Worm (Caenorhabditis elegans) whole organism, L1 larva: ENCODE measurements around the gene rabs-5.

Experiments used
- C34B4.2 ChIP-seq: sonication (generic microtip); optimal IDR thresholded peaks from 2 replicates; lab custom pipeline; 2017; ENCODE audit warnings: mild to moderate bottlenecking, missing genetic modification characterization, missing compliant biosample characterization
- F16B12.6 ChIP-seq: fragments of 150-350 bp; optimal IDR thresholded peaks from 2 replicates; lab custom pipeline; 2014; ENCODE audit warnings: missing biosample characterization, missing genetic modification characterization
- aha-1 ChIP-seq: fragments of 150-350 bp; optimal IDR thresholded peaks from 2 replicates; lab custom pipeline; 2014; ENCODE audit warnings: missing biosample characterization, missing genetic modification characterization
- ama-1 ChIP-seq: fragments of 150-350 bp; optimal IDR thresholded peaks from 2 replicates; lab custom pipeline; 2014
- ceh-90 ChIP-seq: sonication (generic microtip); optimal IDR thresholded peaks from 2 replicates; lab custom pipeline; 2016; ENCODE audit warnings: missing genetic modification characterization, missing compliant biosample characterization
- dpl-1 ChIP-seq, 3 experiments: fragments of 150-350 bp in 2 of 3; sonication (generic microtip) in 1 of 3; optimal IDR thresholded peaks; 2 replicates each; lab custom pipeline; 2014 to 2017; ENCODE audit warnings: missing biosample characterization in 3 of 3, missing genetic modification characterization in 3 of 3, missing genetic modification reagents in 3 of 3
- dsc-1 ChIP-seq: sonication (generic microtip); optimal IDR thresholded peaks from 2 replicates; lab custom pipeline; 2016; ENCODE audit warnings: mild to moderate bottlenecking, missing genetic modification characterization, missing compliant biosample characterization
- efl-1 ChIP-seq, 4 experiments: fragments of 150-350 bp; optimal IDR thresholded peaks in 3 of 4; peaks in 1 of 4; 1 replicate in 1 of 4; 2 replicates in 3 of 4; lab custom pipeline; 2014; ENCODE audit warnings: missing biosample characterization in 2 of 4, missing genetic modification characterization in 2 of 4, missing genetic modification reagents in 2 of 4
- egl-27 ChIP-seq, 2 experiments: fragments of 150-350 bp in 1 of 2; sonication (generic microtip); optimal IDR thresholded peaks; 3 replicates each; lab custom pipeline; 2017 to 2018; ENCODE audit warnings: missing biosample characterization in 2 of 2, missing genetic modification characterization in 2 of 2, missing genetic modification reagents in 2 of 2
- elt-2 ChIP-seq: sonication (generic microtip); optimal IDR thresholded peaks from 2 replicates; lab custom pipeline; 2016; ENCODE audit warnings: missing genetic modification characterization, mild to moderate bottlenecking, inconsistent platforms, missing compliant biosample characterization, missing genetic modification reagents
- elt-3 ChIP-seq, 6 experiments: fragments of 150-350 bp in 1 of 6; sonication (generic microtip); optimal IDR thresholded peaks; 2 replicates each; lab custom pipeline; 2017 to 2018; ENCODE audit warnings: missing biosample characterization in 6 of 6, missing genetic modification characterization in 6 of 6, inconsistent platforms in 1 of 6
- fkh-10 ChIP-seq: sonication (generic microtip); optimal IDR thresholded peaks from 2 replicates; lab custom pipeline; 2017; ENCODE audit warnings: missing biosample characterization, missing genetic modification reagents, missing genetic modification characterization
- fkh-4 ChIP-seq: sonication (generic microtip); optimal IDR thresholded peaks from 2 replicates; lab custom pipeline; 2016; ENCODE audit warnings: missing compliant biosample characterization, missing genetic modification characterization, borderline replicate concordance
- fos-1 ChIP-seq: fragments of 150-350 bp; optimal IDR thresholded peaks from 2 replicates; lab custom pipeline; 2014; ENCODE audit warnings: missing biosample characterization, missing genetic modification characterization
- grh-1 ChIP-seq: fragments of 200-800 bp; sonication (Bioruptor generic); IDR thresholded peaks from 2 replicates; pipeline ENCODE4 v1.3.6; 2022; ENCODE audit warnings: missing genetic modification reagents, missing genetic modification characterization, missing compliant biosample characterization
- hlh-4 ChIP-seq: sonication (generic microtip); optimal IDR thresholded peaks from 2 replicates; lab custom pipeline; 2016; ENCODE audit warnings: mild to moderate bottlenecking, missing genetic modification characterization, missing compliant biosample characterization
- irx-1 ChIP-seq: sonication (generic microtip); optimal IDR thresholded peaks from 2 replicates; lab custom pipeline; 2016; ENCODE audit warnings: missing genetic modification characterization, missing compliant biosample characterization
- isw-1 ChIP-seq: fragments of 200-800 bp; sonication (Bioruptor generic); IDR thresholded peaks from 2 replicates; pipeline ENCODE4 v1.3.6; 2022; ENCODE audit warnings: missing genetic modification characterization, missing compliant biosample characterization
- jun-1 ChIP-seq: fragments of 150-350 bp; optimal IDR thresholded peaks from 2 replicates; lab custom pipeline; 2014; ENCODE audit warnings: missing biosample characterization, missing genetic modification reagents, missing genetic modification characterization
- lin-15B ChIP-seq: fragments of 150-350 bp; sonication (generic microtip); optimal IDR thresholded peaks from 3 replicates; lab custom pipeline; 2014; ENCODE audit warnings: missing biosample characterization, missing genetic modification characterization
- lin-35 ChIP-seq, 2 experiments: fragments of 150-350 bp; optimal IDR thresholded peaks; 2 replicates each; lab custom pipeline; 2014; ENCODE audit warnings: missing biosample characterization in 2 of 2, missing genetic modification characterization in 2 of 2, missing genetic modification reagents in 2 of 2
- lsy-2 ChIP-seq, 2 experiments: fragments of 150-350 bp; optimal IDR thresholded peaks; 2 replicates each; lab custom pipeline; 2014; ENCODE audit warnings: missing biosample characterization in 2 of 2, missing genetic modification characterization in 2 of 2
- mab-9 ChIP-seq: fragments of 200-800 bp; sonication (Bioruptor generic); IDR thresholded peaks from 2 replicates; pipeline ENCODE4 v1.3.6; 2022; ENCODE audit warnings: missing genetic modification reagents, missing genetic modification characterization, missing compliant biosample characterization
- mdl-1 ChIP-seq, 2 experiments: fragments of 150-350 bp; optimal IDR thresholded peaks; 2 replicates each; lab custom pipeline; 2014 to 2017; ENCODE audit warnings: missing biosample characterization in 2 of 2, missing genetic modification characterization in 2 of 2, inconsistent platforms in 1 of 2
- mep-1 ChIP-seq: fragments of 150-350 bp; optimal IDR thresholded peaks from 2 replicates; lab custom pipeline; 2014; ENCODE audit warnings: missing biosample characterization, missing genetic modification characterization
- nhr-12 ChIP-seq: sonication (generic microtip); optimal IDR thresholded peaks from 2 replicates; lab custom pipeline; 2017; ENCODE audit warnings: missing biosample characterization, missing genetic modification characterization
- nhr-19 ChIP-seq: fragments of 200-800 bp; sonication (Bioruptor generic); conservative IDR thresholded peaks from 2 replicates; pipeline ENCODE4 v1.3.6; 2022; ENCODE audit warnings: missing genetic modification characterization, missing compliant biosample characterization
- nhr-20 ChIP-seq: sonication (generic microtip); optimal IDR thresholded peaks from 2 replicates; lab custom pipeline; 2016; ENCODE audit warnings: mild to moderate bottlenecking, missing genetic modification characterization, missing compliant biosample characterization
- nhr-28 ChIP-seq: fragments of 150-350 bp; optimal IDR thresholded peaks from 2 replicates; lab custom pipeline; 2014; ENCODE audit warnings: missing biosample characterization, missing genetic modification characterization
- nhr-47 ChIP-seq: sonication (generic microtip); optimal IDR thresholded peaks from 2 replicates; lab custom pipeline; 2016; ENCODE audit warnings: mild to moderate bottlenecking, missing genetic modification characterization, moderate library complexity, missing compliant biosample characterization
- nhr-71 ChIP-seq: sonication (generic microtip); optimal IDR thresholded peaks from 2 replicates; lab custom pipeline; 2016; ENCODE audit warnings: mild to moderate bottlenecking, missing genetic modification characterization, moderate library complexity, missing compliant biosample characterization
- nhr-77 ChIP-seq: fragments of 150-350 bp; optimal IDR thresholded peaks from 2 replicates; lab custom pipeline; 2014; ENCODE audit warnings: missing biosample characterization, missing genetic modification characterization
- nhr-90 ChIP-seq: sonication (generic microtip); optimal IDR thresholded peaks from 2 replicates; lab custom pipeline; 2016; ENCODE audit warnings: mild to moderate bottlenecking, missing genetic modification characterization, missing compliant biosample characterization; ENCODE audit not compliant: poor library complexity
- pax-3 ChIP-seq: fragments of 200-800 bp; sonication (Bioruptor generic); optimal IDR thresholded peaks from 2 replicates; lab custom pipeline; 2018; ENCODE audit warnings: mild to moderate bottlenecking, missing genetic modification characterization, moderate library complexity, missing compliant biosample characterization
- rnt-1 ChIP-seq: sonication (generic microtip); optimal IDR thresholded peaks from 2 replicates; lab custom pipeline; 2016; ENCODE audit warnings: mild to moderate bottlenecking, missing genetic modification characterization, moderate library complexity, missing compliant biosample characterization
- snu-23 ChIP-seq: sonication (generic microtip); optimal IDR thresholded peaks from 2 replicates; lab custom pipeline; 2016; ENCODE audit warnings: missing genetic modification characterization, missing compliant biosample characterization
- sptf-1 ChIP-seq: fragments of 150-350 bp; optimal IDR thresholded peaks from 2 replicates; lab custom pipeline; 2014; ENCODE audit warnings: missing biosample characterization, missing genetic modification characterization
- tbx-2 ChIP-seq: sonication (generic microtip); optimal IDR thresholded peaks from 2 replicates; lab custom pipeline; 2016; ENCODE audit warnings: missing genetic modification characterization, missing compliant biosample characterization
- unc-130 ChIP-seq: fragments of 150-350 bp; optimal IDR thresholded peaks from 2 replicates; lab custom pipeline; 2017; ENCODE audit warnings: missing biosample characterization, missing genetic modification characterization, inconsistent platforms
- unc-30 ChIP-seq: sonication (generic microtip); optimal IDR thresholded peaks from 2 replicates; lab custom pipeline; 2017; ENCODE audit warnings: missing biosample characterization, missing genetic modification characterization
- unc-62 ChIP-seq: fragments of 150-350 bp; optimal IDR thresholded peaks from 2 replicates; lab custom pipeline; 2014; ENCODE audit warnings: missing biosample characterization, missing genetic modification reagents, missing genetic modification characterization
- vab-15 ChIP-seq: sonication (generic microtip); optimal IDR thresholded peaks from 2 replicates; lab custom pipeline; 2017; ENCODE audit warnings: missing genotype, mild to moderate bottlenecking, missing genetic modification characterization, missing compliant biosample characterization
- ztf-4 ChIP-seq: fragments of 150-350 bp; optimal IDR thresholded peaks from 2 replicates; lab custom pipeline; 2014; ENCODE audit warnings: missing biosample characterization, missing genetic modification characterization

rabs-5 gene

DNA sequence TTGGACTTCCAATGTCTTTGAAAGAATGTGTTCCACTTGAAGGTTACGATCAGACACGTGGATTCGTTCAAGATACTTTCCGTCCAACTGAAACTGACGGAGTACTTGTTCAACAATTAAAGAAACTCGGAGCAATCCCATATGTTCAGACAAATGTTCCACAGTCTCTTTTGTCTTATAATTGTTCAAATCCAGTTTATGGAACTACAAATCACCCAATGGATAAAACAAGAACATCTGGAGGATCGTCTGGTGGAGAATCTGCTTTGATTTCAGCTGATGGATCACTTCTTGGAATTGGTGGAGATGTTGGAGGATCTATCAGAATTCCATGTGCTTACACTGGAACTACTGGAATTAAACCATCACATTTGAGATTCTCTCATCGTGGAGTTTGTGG lies 45.8 kb upstream of the rabs-5 start:
- TF ChIP-seq efl-1 (optimal IDR thresholded peaks at IDR 0.05; lab: Kevin White, UChicago) (no peak), efl-1 (GFP tag; optimal IDR thresholded peaks at IDR 0.05 in 1 of 2; lab: Kevin White, UChicago) (peak in 1 of 2 experiments; percentile 14), unc-62 (GFP tag; lab: Kevin White, UChicago) (no peak)

DNA sequence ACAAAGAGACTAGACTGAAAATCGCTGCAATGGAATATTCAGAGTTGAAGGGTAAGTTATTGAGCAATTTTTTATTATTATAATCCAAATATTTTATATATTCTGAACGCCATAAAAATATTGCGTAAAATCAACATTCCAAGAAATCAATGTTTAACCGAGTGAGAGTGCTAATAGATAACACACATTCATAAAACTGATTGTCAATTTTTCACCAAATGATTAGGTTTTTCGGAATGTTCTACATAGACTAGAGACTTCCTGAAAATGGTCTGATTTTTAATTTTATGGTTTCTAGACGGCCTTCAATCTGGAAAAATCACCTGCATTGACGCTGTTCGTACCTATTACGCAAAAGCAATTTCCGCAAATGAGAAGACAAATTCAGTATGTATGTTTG lies 45.3 kb upstream of the rabs-5 start:
- TF ChIP-seq elt-2 (tag; lab: Kevin White, UChicago) (peak; percentile 37), ceh-90 (no peak), nhr-20 (tag; lab: Kevin White, UChicago) (no peak)
- TF ChIP-seq, all 84 proteins: peak for 1

ce11 chrIV:8152145-8152544 lies 44.7 kb upstream of the rabs-5 start, which contains the start of gene faah-2:
Gene faah-2 (plus strand): TSS chrIV:8152445.
- TF ChIP-seq nhr-77 (tag; lab: Kevin White, UChicago) (no peak), grh-1 (GFP tag; lab: Robert Waterston, UW) (no peak), lin-15B (tag; lab: Kevin White, UChicago) (no peak), unc-30 (tag; lab: Kevin White, UChicago) (no peak), nhr-47 (no peak), ama-1 (lab: Kevin White, UChicago) (no peak), fkh-10 (GFP tag; lab: Kevin White, UChicago) (no peak), mdl-1 (tag; optimal IDR thresholded peaks at IDR 0.05; lab: Kevin White, UChicago) (no peak), nhr-90 (no peak), dpl-1 (GFP tag; optimal IDR thresholded peaks at IDR 0.05; lab: Kevin White, UChicago) (no peak), pax-3 (tag; lab: Kevin White, UChicago) (no peak), vab-15 (no peak), dsc-1 (tag; lab: Kevin White, UChicago) (no peak), snu-23 (GFP tag; lab: Kevin White, UChicago) (no peak), fkh-4 (no peak), jun-1 (tag; lab: Kevin White, UChicago) (no peak), unc-130 (no peak), nhr-71 (tag; lab: Kevin White, UChicago) (no peak), aha-1 (tag; lab: Kevin White, UChicago) (no peak), C34B4.2 (tag; lab: Kevin White, UChicago) (no peak)

DNA sequence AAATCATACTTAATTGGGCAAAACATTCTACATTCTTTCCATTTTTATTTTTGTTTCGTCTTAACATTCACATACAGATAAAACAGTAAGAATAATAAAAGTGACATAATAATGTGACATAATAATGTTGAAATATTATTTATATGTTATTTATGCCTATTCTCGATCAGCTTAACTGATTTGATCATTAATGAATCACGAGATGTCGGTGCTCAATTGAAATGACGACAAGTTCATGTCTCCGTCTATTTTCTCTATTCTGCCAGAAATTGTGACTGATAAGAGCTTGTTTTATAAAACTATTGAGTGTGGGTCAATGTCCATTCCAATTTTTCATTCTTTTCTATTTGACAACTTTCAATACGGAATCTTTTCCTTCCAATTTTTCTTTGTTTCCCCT lies 44.3 kb upstream of the rabs-5 start:
- no peak for TF ChIP-seq irx-1
- TF ChIP-seq lsy-2 (tag; optimal IDR thresholded peaks at IDR 0.05; lab: Kevin White, UChicago), result peak in 1 of 2 experiments; percentile 3
- no peak for TF ChIP-seq ceh-90
- no peak for TF ChIP-seq rnt-1 (tag; lab: Kevin White, UChicago)
- TF ChIP-seq jun-1 (tag; lab: Kevin White, UChicago), result peak; percentile 24
- no peak for TF ChIP-seq fos-1 (tag; lab: Kevin White, UChicago)
- no peak for TF ChIP-seq tbx-2
- no peak for TF ChIP-seq nhr-28 (tag; lab: Kevin White, UChicago)
- TF ChIP-seq nhr-19 (GFP tag; lab: Robert Waterston, UW), result peak; percentile 10; the same call in 1 of the 2 replicates
- no peak for TF ChIP-seq snu-23 (GFP tag; lab: Kevin White, UChicago)
- peak; percentile 18 for TF ChIP-seq dsc-1 (tag; lab: Kevin White, UChicago)
- TF ChIP-seq elt-2 (tag; lab: Kevin White, UChicago), result peak; percentile 83
- TF ChIP-seq nhr-12 (tag; lab: Kevin White, UChicago), result no peak
- peak; percentile 24 for TF ChIP-seq nhr-20 (tag; lab: Kevin White, UChicago)
- peak in 1 of 2 experiments; percentile 35 for TF ChIP-seq lin-35 (GFP tag; optimal IDR thresholded peaks at IDR 0.05; lab: Kevin White, UChicago)
- TF ChIP-seq nhr-71 (tag; lab: Kevin White, UChicago), result peak; percentile 32

- TF ChIP-seq sptf-1 (tag; lab: Kevin White, UChicago), result no peak
- no peak for TF ChIP-seq elt-3 (tag; optimal IDR thresholded peaks at IDR 0.05; lab: Kevin White, UChicago)
- no peak for TF ChIP-seq tbx-2
- no peak for TF ChIP-seq F16B12.6 (tag; lab: Kevin White, UChicago)
- no peak for TF ChIP-seq hlh-4 (tag; lab: Kevin White, UChicago)
- TF ChIP-seq egl-27 (tag; optimal IDR thresholded peaks at IDR 0.05; lab: Kevin White, UChicago), result no peak
- no peak for TF ChIP-seq aha-1 (tag; lab: Kevin White, UChicago)
- no peak for TF ChIP-seq ztf-4 (tag; lab: Kevin White, UChicago)
- no peak for TF ChIP-seq mdl-1 (tag; optimal IDR thresholded peaks at IDR 0.05; lab: Kevin White, UChicago)
- TF ChIP-seq grh-1 (GFP tag; lab: Robert Waterston, UW), result no peak
- no peak for TF ChIP-seq fos-1 (tag; lab: Kevin White, UChicago)
- no peak for TF ChIP-seq C34B4.2 (tag; lab: Kevin White, UChicago)
- no peak for TF ChIP-seq isw-1 (GFP tag; lab: Robert Waterston, UW)
- TF ChIP-seq mab-9 (GFP tag; lab: Robert Waterston, UW), result no peak
- TF ChIP-seq mep-1, result no peak
Observed at ce11 chrIV:8148494-8148893, 41.1 kb upstream of the rabs-5 start, which contains the start of gene pmk-1. Gene pmk-1 (plus strand): TSS chrIV:8148794.
